Worm (Caenorhabditis elegans) whole organism, L4 larva: Measurements from ENCODE around the gene aars-1.

ENCODE experiments used
- Y75B8A.6 ChIP-seq: fragments of 200-800 bp; sonication (Bioruptor generic); IDR thresholded peaks from 2 replicates; pipeline ENCODE4 v1.3.6; 2022; ENCODE audit warnings: missing genetic modification reagents, missing genetic modification characterization, missing compliant biosample characterization
- ZK337.2 ChIP-seq: fragments of 200-800 bp; sonication (Bioruptor generic); IDR thresholded peaks from 2 replicates; pipeline ENCODE4 v1.3.6; 2022; ENCODE audit warnings: missing genetic modification reagents, missing genetic modification characterization, missing compliant biosample characterization
- ceh-82 ChIP-seq: sonication (generic microtip); optimal IDR thresholded peaks from 2 replicates; lab custom pipeline; 2017; ENCODE audit warnings: missing biosample characterization, missing genetic modification characterization
- lin-39 ChIP-seq: fragments of 150-350 bp; optimal IDR thresholded peaks from 2 replicates; lab custom pipeline; 2014; ENCODE audit warnings: missing biosample characterization, missing genetic modification reagents, missing genetic modification characterization
- mep-1 ChIP-seq: fragments of 150-350 bp; sonication (generic microtip); optimal IDR thresholded peaks from 3 replicates; lab custom pipeline; 2014; ENCODE audit warnings: missing biosample characterization, missing genetic modification characterization
- nhr-28 ChIP-seq: fragments of 150-350 bp; optimal IDR thresholded peaks from 2 replicates; lab custom pipeline; 2014; ENCODE audit warnings: missing biosample characterization, missing genetic modification characterization
- pha-4 ChIP-seq, 2 experiments: fragments of 150-350 bp in 1 of 2; fragments of 200-800 bp in 1 of 2; sonication (Bioruptor generic) in 1 of 2; IDR thresholded peaks in 1 of 2; optimal IDR thresholded peaks in 1 of 2; 2 replicates each; pipeline versions ENCODE4 v1.3.6 to Lab custom; 2014 to 2022; ENCODE audit warnings: missing genetic modification characterization in 2 of 2, missing genetic modification reagents in 2 of 2, missing biosample characterization in 1 of 2, missing compliant biosample characterization in 1 of 2
- spr-1 ChIP-seq: sonication (generic microtip); optimal IDR thresholded peaks from 2 replicates; lab custom pipeline; 2016; ENCODE audit warnings: mild to moderate bottlenecking, missing genetic modification characterization, missing compliant biosample characterization
- unc-62 ChIP-seq, 3 experiments: fragments of 150-350 bp in 1 of 3; sonication (generic microtip); optimal IDR thresholded peaks in 2 of 3; peaks in 1 of 3; 1 replicate in 1 of 3; 2 replicates in 2 of 3; lab custom pipeline; 2014 to 2017; ENCODE audit warnings: missing biosample characterization in 3 of 3, missing genetic modification characterization in 3 of 3, missing genetic modification reagents in 3 of 3, missing genotype in 1 of 3
- ztf-11 ChIP-seq: fragments of 150-350 bp; optimal IDR thresholded peaks from 2 replicates; lab custom pipeline; 2014; ENCODE audit warnings: missing biosample characterization, missing genetic modification characterization

DNA sequence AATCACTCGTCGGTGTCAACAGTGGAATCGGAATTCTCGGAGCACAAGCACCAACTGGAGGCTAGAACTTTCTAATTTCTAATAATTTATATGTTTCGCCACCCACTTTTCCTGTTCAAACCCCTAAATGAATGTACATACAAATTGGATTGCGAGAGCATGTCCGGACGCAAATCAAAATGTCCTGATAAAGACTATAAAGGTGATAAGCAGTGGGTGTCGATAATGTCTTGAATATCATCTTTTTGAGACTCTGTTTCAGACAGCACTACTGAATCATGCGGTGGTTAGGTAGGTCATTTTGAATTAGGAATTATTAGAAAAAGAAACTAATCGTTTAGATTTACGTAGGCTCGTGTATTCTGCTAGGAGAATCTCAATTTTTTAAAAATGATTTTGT, 15.5 kb downstream of the aars-1 start, which contains the start of gene W02B12.1:
- TF ChIP-seq pha-4 (GFP tag; IDR thresholded peaks at IDR 0.05; lab: Robert Waterston, UW) (no peak), pha-4 (tag; optimal IDR thresholded peaks at IDR 0.05; lab: Kevin White, UChicago) (no peak), nhr-28 (peak; percentile 38), mep-1 (tag; lab: Kevin White, UChicago) (no peak), unc-62 (GFP tag; optimal IDR thresholded peaks at IDR 0.05 in 1 of 2; lab: Kevin White, UChicago) (no peak), unc-62 (tag; optimal IDR thresholded peaks at IDR 0.05; lab: Kevin White, UChicago) (no peak), ceh-82 (tag; lab: Kevin White, UChicago) (no peak), ztf-11 (tag; lab: Kevin White, UChicago) (no peak), Y75B8A.6 (no peak), spr-1 (tag; lab: Kevin White, UChicago) (no peak), ZK337.2 (GFP tag; lab: Robert Waterston, UW) (no peak), lin-39 (tag; lab: Kevin White, UChicago) (no peak)
